Fruit fly (Drosophila melanogaster) whole organism, wandering third instar larva: ENCODE results near the gene CG9297.

Experiments used
- Abd-B ChIP-seq: fragments of >200 bp; optimal IDR thresholded peaks from 2 replicates; lab custom pipeline; 2017; ENCODE audit warnings: missing biosample characterization, missing genetic modification characterization
- CG32264 ChIP-seq: fragments of 200-800 bp; sonication (Bioruptor generic); optimal IDR thresholded peaks from 2 replicates; lab custom pipeline; 2016; ENCODE audit warnings: missing biosample characterization, missing genetic modification characterization
- CG9705 ChIP-seq: fragments of 200-800 bp; sonication (Bioruptor generic); optimal IDR thresholded peaks from 2 replicates; lab custom pipeline; 2018; ENCODE audit warnings: missing biosample characterization, mild to moderate bottlenecking, missing genetic modification characterization
- CrebA ChIP-seq: fragments of 200-800 bp; sonication (Bioruptor generic); optimal IDR thresholded peaks from 2 replicates; lab custom pipeline; 2016; ENCODE audit warnings: missing biosample characterization, mild to moderate bottlenecking, missing genetic modification characterization, borderline replicate concordance
- Dfd ChIP-seq: fragments of >200 bp; optimal IDR thresholded peaks from 2 replicates; lab custom pipeline; 2017; ENCODE audit warnings: missing biosample characterization, missing genetic modification characterization
- Dif ChIP-seq: fragments of 200-275, 200-300 bp; sonication (Bioruptor generic); optimal IDR thresholded peaks from 2 replicates; lab custom pipeline; 2018; ENCODE audit warnings: missing biosample characterization, missing genetic modification characterization; ENCODE audit not compliant: partially characterized antibody
- HLH106 ChIP-seq: fragments of 200-800 bp; optimal IDR thresholded peaks from 3 replicates; lab custom pipeline; 2019; ENCODE audit warnings: missing biosample characterization, mild to moderate bottlenecking, missing genetic modification characterization, moderate library complexity
- Hnf4 ChIP-seq: fragments of 200-800 bp; sonication (Bioruptor generic); optimal IDR thresholded peaks from 2 replicates; lab custom pipeline; 2016; ENCODE audit warnings: missing biosample characterization, mild to moderate bottlenecking, missing genetic modification characterization
- Hr78 ChIP-seq: fragments of >200 bp; optimal IDR thresholded peaks from 2 replicates; lab custom pipeline; 2017; ENCODE audit warnings: missing biosample characterization, missing genetic modification characterization
- Hr83 ChIP-seq: fragments of 200-300 bp; sonication (Bioruptor generic); optimal IDR thresholded peaks from 2 replicates; lab custom pipeline; 2016; ENCODE audit warnings: missing biosample characterization, mild to moderate bottlenecking, missing genetic modification characterization, moderate library complexity; ENCODE audit not compliant: poor library complexity, severe bottlenecking
- Jra ChIP-seq: sonication (Bioruptor generic); optimal IDR thresholded peaks from 2 replicates; lab custom pipeline; 2016; ENCODE audit warnings: missing biosample characterization, missing genetic modification characterization
- Mio ChIP-seq: sonication (Bioruptor generic); optimal IDR thresholded peaks from 2 replicates; lab custom pipeline; 2016; ENCODE audit warnings: missing biosample characterization, missing genetic modification characterization
- Myc ChIP-seq: fragments of >200 bp; optimal IDR thresholded peaks from 2 replicates; lab custom pipeline; 2017
- N ChIP-seq: fragments of >200 bp; optimal IDR thresholded peaks from 2 replicates; lab custom pipeline; 2018; ENCODE audit warnings: missing biosample characterization, missing external identifiers, missing genetic modification characterization
- OdsH ChIP-seq: fragments of 200-800 bp; sonication (Bioruptor generic); optimal IDR thresholded peaks from 2 replicates; lab custom pipeline; 2016; ENCODE audit warnings: missing biosample characterization, mild to moderate bottlenecking, missing genetic modification characterization
- Sp1 ChIP-seq: fragments of 200-800 bp; sonication (Bioruptor generic); optimal IDR thresholded peaks from 3 replicates; lab custom pipeline; 2019; ENCODE audit warnings: missing biosample characterization, mild to moderate bottlenecking, missing genetic modification characterization, moderate library complexity
- Vsx2 ChIP-seq: fragments of 200-300, 225-300 bp; sonication (Bioruptor generic); optimal IDR thresholded peaks from 2 replicates; lab custom pipeline; 2018; ENCODE audit warnings: missing biosample characterization, missing genetic modification characterization; ENCODE audit not compliant: partially characterized antibody
- br ChIP-seq: fragments of 200-800 bp; sonication (Bioruptor generic); optimal IDR thresholded peaks from 2 replicates; lab custom pipeline; 2016; ENCODE audit warnings: missing biosample characterization, missing genetic modification characterization
- brk ChIP-seq: fragments of 200-800 bp; sonication (Bioruptor generic); optimal IDR thresholded peaks from 2 replicates; lab custom pipeline; 2016; ENCODE audit warnings: missing biosample characterization, mild to moderate bottlenecking, missing genetic modification characterization
- dl ChIP-seq, 2 experiments: fragments of 175-275, 200-275 bp in 1 of 2; fragments of 200-275 bp in 1 of 2; sonication (Bioruptor generic); optimal IDR thresholded peaks; lab custom pipeline; 2018; ENCODE audit warnings: mild to moderate bottlenecking in 2 of 2, missing biosample characterization in 2 of 2, missing genetic modification characterization in 2 of 2, moderate library complexity in 2 of 2; ENCODE audit not compliant: partially characterized antibody in 2 of 2, insufficient read depth in 1 of 2
- dmrt93B ChIP-seq: fragments of 200-800 bp; sonication (Bioruptor generic); optimal IDR thresholded peaks from 2 replicates; lab custom pipeline; 2018; ENCODE audit warnings: missing biosample characterization, mild to moderate bottlenecking, missing genetic modification characterization
- dsf ChIP-seq: sonication (Bioruptor generic); optimal IDR thresholded peaks from 2 replicates; lab custom pipeline; 2016; ENCODE audit warnings: missing biosample characterization, missing genetic modification characterization, borderline replicate concordance
- ey ChIP-seq: fragments of 200-800 bp; sonication (Bioruptor generic); optimal IDR thresholded peaks from 2 replicates; lab custom pipeline; 2016; ENCODE audit warnings: missing biosample characterization, missing genetic modification characterization
- foxo ChIP-seq, 2 experiments: fragments of 200-800 bp; sonication (Bioruptor generic); optimal IDR thresholded peaks; 2 replicates in 1 of 2; 3 replicates in 1 of 2; lab custom pipeline; 2016 to 2017; ENCODE audit warnings: missing biosample characterization in 2 of 2, missing genetic modification characterization in 2 of 2
- fru ChIP-seq: fragments of 200-800 bp; sonication (Bioruptor generic); optimal IDR thresholded peaks from 3 replicates; lab custom pipeline; 2016; ENCODE audit warnings: missing biosample characterization, mild to moderate bottlenecking, missing genetic modification characterization
- jim ChIP-seq: fragments of 175-275, 200-325 bp; sonication (Bioruptor generic); optimal IDR thresholded peaks from 2 replicates; lab custom pipeline; 2016; ENCODE audit warnings: missing biosample characterization, mild to moderate bottlenecking, missing genetic modification characterization
- lola ChIP-seq: fragments of >200 bp; optimal IDR thresholded peaks from 2 replicates; lab custom pipeline; 2017; ENCODE audit warnings: missing biosample characterization, missing genetic modification characterization
- pan ChIP-seq: fragments of >200 bp; optimal IDR thresholded peaks from 2 replicates; lab custom pipeline; 2017
- psq ChIP-seq: fragments of 200-800 bp; sonication (Bioruptor generic); optimal IDR thresholded peaks from 3 replicates; lab custom pipeline; 2017; ENCODE audit warnings: missing biosample characterization, mild to moderate bottlenecking, missing genetic modification characterization, moderate library complexity
- rgr ChIP-seq: fragments of 200-800 bp; sonication (Bioruptor generic); optimal IDR thresholded peaks from 3 replicates; lab custom pipeline; 2016; ENCODE audit warnings: missing biosample characterization, mild to moderate bottlenecking, missing genetic modification characterization
- sage ChIP-seq: fragments of 200-800 bp; sonication (Bioruptor generic); optimal IDR thresholded peaks from 2 replicates; lab custom pipeline; 2016; ENCODE audit warnings: missing biosample characterization, mild to moderate bottlenecking, missing genetic modification characterization
- sv ChIP-seq: fragments of 200-800 bp; sonication (Bioruptor generic); optimal IDR thresholded peaks from 3 replicates; lab custom pipeline; 2016; ENCODE audit warnings: missing biosample characterization, missing genetic modification characterization
- tai ChIP-seq: sonication (Bioruptor generic); optimal IDR thresholded peaks from 2 replicates; lab custom pipeline; 2016; ENCODE audit warnings: missing biosample characterization, missing genetic modification characterization
- usp ChIP-seq: fragments of >200 bp; optimal IDR thresholded peaks from 2 replicates; lab custom pipeline; 2017; ENCODE audit warnings: missing biosample characterization, missing genetic modification characterization
- woc ChIP-seq: sonication (Bioruptor generic); optimal IDR thresholded peaks from 2 replicates; lab custom pipeline; 2016; ENCODE audit warnings: missing biosample characterization, mild to moderate bottlenecking, missing genetic modification characterization

The CG9297 gene

dm6 chr3R:13771195-13771594 is at the start of gene CG9297:
CG9297 (plus strand) TSS chr3R:13771495.
- no peak for TF ChIP-seq woc (GFP tag; lab: Kevin White, UChicago)
- TF ChIP-seq HLH106: no peak
- TF ChIP-seq lola (GFP tag; lab: Kevin White, UChicago): no peak
- TF ChIP-seq fru (GFP tag; lab: Kevin White, UChicago): no peak
- no peak for TF ChIP-seq pan (lab: Kevin White, UChicago)
- TF ChIP-seq sage (GFP tag; lab: Kevin White, UChicago): no peak
- TF ChIP-seq Jra (GFP tag; lab: Kevin White, UChicago): no peak
- no peak for TF ChIP-seq dl (GFP tag; optimal IDR thresholded peaks at IDR 0.05; lab: Kevin White, UChicago; ENCODE audit: insufficient read depth in 1 of 2, partially characterized antibody in 2 of 2)
- no peak for TF ChIP-seq brk (GFP tag; lab: Kevin White, UChicago)
- TF ChIP-seq CG32264 (GFP tag; lab: Kevin White, UChicago): no peak
- TF ChIP-seq usp (GFP tag; lab: Kevin White, UChicago): no peak
- no peak for TF ChIP-seq Hr78
- TF ChIP-seq Hnf4 (GFP tag; lab: Kevin White, UChicago): no peak
- no peak for TF ChIP-seq CrebA (GFP tag; lab: Kevin White, UChicago)

dm6 chr3R:13721998-13722397 is 49.3 kb upstream of the CG9297 start:
- TF ChIP-seq jim (GFP tag; lab: Kevin White, UChicago): no peak
- TF ChIP-seq Hr83 (GFP tag; lab: Kevin White, UChicago): no peak
- no peak for TF ChIP-seq dl (GFP tag; optimal IDR thresholded peaks at IDR 0.05; lab: Kevin White, UChicago; ENCODE audit: insufficient read depth in 1 of 2, partially characterized antibody in 2 of 2)
- no peak for TF ChIP-seq CG9705
- no peak for TF ChIP-seq rgr
- TF ChIP-seq Mio (GFP tag; lab: Kevin White, UChicago): no peak
- TF ChIP-seq lola (GFP tag; lab: Kevin White, UChicago): no peak
- TF ChIP-seq sv: no peak
- no peak for TF ChIP-seq Sp1 (GFP tag; lab: Kevin White, UChicago)
- TF ChIP-seq Myc: no peak
- no peak for TF ChIP-seq Hr78
- no peak for TF ChIP-seq Hnf4 (GFP tag; lab: Kevin White, UChicago)
- TF ChIP-seq psq (GFP tag; lab: Kevin White, UChicago): no peak
- no peak for TF ChIP-seq woc (GFP tag; lab: Kevin White, UChicago)
- no peak for TF ChIP-seq brk (GFP tag; lab: Kevin White, UChicago)

dm6 chr3R:13722451-13722850 is 48.8 kb upstream of the CG9297 start:
- TF ChIP-seq Abd-B (GFP tag; lab: Kevin White, UChicago): no peak
- TF ChIP-seq ey (GFP tag; lab: Kevin White, UChicago): no peak
- no peak for TF ChIP-seq Hr83 (GFP tag; lab: Kevin White, UChicago)
- TF ChIP-seq Dfd: no peak
- no peak for TF ChIP-seq fru (GFP tag; lab: Kevin White, UChicago)
- TF ChIP-seq Myc: no peak
- TF ChIP-seq jim (GFP tag; lab: Kevin White, UChicago): no peak
- no peak for TF ChIP-seq lola (GFP tag; lab: Kevin White, UChicago)
- no peak for TF ChIP-seq br
- TF ChIP-seq dsf (GFP tag; lab: Kevin White, UChicago): no peak
- TF ChIP-seq Hr78: no peak
- TF ChIP-seq N (GFP tag; lab: Kevin White, UChicago): no peak
- TF ChIP-seq CG9705: no peak
- no peak for TF ChIP-seq CG32264 (GFP tag; lab: Kevin White, UChicago)
- TF ChIP-seq Mio (GFP tag; lab: Kevin White, UChicago): no peak
- TF ChIP-seq brk (GFP tag; lab: Kevin White, UChicago): no peak
- no peak for TF ChIP-seq foxo (GFP tag; optimal IDR thresholded peaks at IDR 0.05; lab: Kevin White, UChicago)
- no peak for TF ChIP-seq tai (GFP tag; lab: Kevin White, UChicago)

dm6 chr3R:13724029-13724638 is 47.2 kb upstream of the CG9297 start:
- no peak for TF ChIP-seq psq (GFP tag; lab: Kevin White, UChicago)
- no peak for TF ChIP-seq Vsx2 (GFP tag; lab: Kevin White, UChicago)
- TF ChIP-seq CG9705: no peak
- no peak for TF ChIP-seq Dif (GFP tag; lab: Kevin White, UChicago)
- no peak for TF ChIP-seq lola (GFP tag; lab: Kevin White, UChicago)
- no peak for TF ChIP-seq br
- TF ChIP-seq OdsH (GFP tag; lab: Kevin White, UChicago): no peak
- no peak for TF ChIP-seq CrebA (GFP tag; lab: Kevin White, UChicago)
- TF ChIP-seq sage (GFP tag; lab: Kevin White, UChicago): no peak
- TF ChIP-seq jim (GFP tag; lab: Kevin White, UChicago): no peak
- TF ChIP-seq Hnf4 (GFP tag; lab: Kevin White, UChicago): no peak
- no peak for TF ChIP-seq pan (lab: Kevin White, UChicago)
- TF ChIP-seq sv: no peak
- no peak for TF ChIP-seq Mio (GFP tag; lab: Kevin White, UChicago)
- TF ChIP-seq dmrt93B (GFP tag; lab: Kevin White, UChicago): no peak
- no peak for TF ChIP-seq dl (GFP tag; optimal IDR thresholded peaks at IDR 0.05; lab: Kevin White, UChicago; ENCODE audit: insufficient read depth in 1 of 2, partially characterized antibody in 2 of 2)
